Worm (Caenorhabditis elegans) whole organism, L2 larva: ENCODE results near the gene T08B1.1.

Source experiments
- ama-1 ChIP-seq: fragments of 150-350 bp; optimal IDR thresholded peaks from 2 replicates; lab custom pipeline; 2018; ENCODE audit warnings: inconsistent platforms
- peb-1 ChIP-seq: fragments of 150-350 bp; optimal IDR thresholded peaks from 2 replicates; lab custom pipeline; 2014; ENCODE audit warnings: missing biosample characterization, missing genetic modification characterization

- TF ChIP-seq ama-1 (lab: Kevin White, UChicago) (no peak), peb-1 (tag; lab: Kevin White, UChicago) (no peak)
Observed at ce11 chrV:2021283-2021682, 34.4 kb upstream of the T08B1.1 start.
